Worm (Caenorhabditis elegans) whole organism, L4/young adult: ENCODE results near the gene grk-2.

Source experiments
- dao-5 ChIP-seq: sonication (generic microtip); optimal IDR thresholded peaks from 2 replicates; lab custom pipeline; 2016; ENCODE audit warnings: missing genotype, missing genetic modification characterization, moderate library complexity, missing compliant biosample characterization
- him-1 ChIP-seq: sonication (generic microtip); optimal IDR thresholded peaks from 2 replicates; lab custom pipeline; 2016; ENCODE audit warnings: missing genotype, missing genetic modification reagents, missing genetic modification characterization, missing compliant biosample characterization

DNA sequence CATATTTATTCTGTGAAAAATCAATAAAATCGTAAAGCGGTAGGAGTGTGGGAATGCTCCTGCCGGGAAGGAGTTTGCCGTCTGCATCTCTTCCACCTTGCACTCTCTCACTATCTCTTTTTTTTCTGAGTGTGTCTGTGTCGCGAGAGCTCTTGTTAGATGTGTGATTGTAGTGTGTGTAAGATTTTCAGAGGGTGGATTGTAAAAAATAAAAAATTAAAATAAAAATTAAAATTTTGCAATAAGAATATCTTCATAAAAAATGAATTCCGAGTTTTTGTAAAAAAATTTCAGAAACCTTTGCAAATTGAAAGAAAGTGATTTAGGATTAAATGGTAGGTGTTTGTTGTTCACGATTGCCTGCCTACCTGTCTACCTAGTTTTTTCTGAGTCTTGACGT is 20.4 kb downstream of the grk-2 start, which contains the start of gene sel-15:
- TF ChIP-seq him-1 (tag; lab: Kevin White, UChicago) (no peak), dao-5 (tag; lab: Kevin White, UChicago) (no peak)
